Worm (Caenorhabditis elegans) whole organism, L2 larva: ENCODE measurements around the gene chhy-1.

Experiments
- C34F6.9 ChIP-seq: fragments of 150-350 bp; optimal IDR thresholded peaks from 2 replicates; lab custom pipeline; 2014; ENCODE audit warnings: missing biosample characterization, missing genetic modification characterization
- F13H6.1 ChIP-seq: sonication (generic microtip); optimal IDR thresholded peaks from 2 replicates; lab custom pipeline; 2016; ENCODE audit warnings: missing genetic modification characterization, missing compliant biosample characterization
- R02D3.7 ChIP-seq: fragments of 150-350 bp; optimal IDR thresholded peaks from 2 replicates; lab custom pipeline; 2014; ENCODE audit warnings: missing biosample characterization, missing genetic modification characterization
- Y55F3AM.14 ChIP-seq: fragments of 200-800 bp; sonication (Bioruptor generic); optimal IDR thresholded peaks from 2 replicates; lab custom pipeline; 2018; ENCODE audit warnings: mild to moderate bottlenecking, missing genetic modification characterization, missing compliant biosample characterization
- ZK546.5 ChIP-seq: sonication (generic microtip); optimal IDR thresholded peaks from 2 replicates; lab custom pipeline; 2017; ENCODE audit warnings: missing biosample characterization, missing genetic modification characterization
- alr-1 ChIP-seq: fragments of 150-350 bp; optimal IDR thresholded peaks from 2 replicates; lab custom pipeline; 2014; ENCODE audit warnings: missing biosample characterization, missing genetic modification characterization
- aly-2 ChIP-seq: fragments of 150-350 bp; optimal IDR thresholded peaks from 2 replicates; lab custom pipeline; 2014; ENCODE audit warnings: missing biosample characterization, missing genetic modification characterization
- ama-1 ChIP-seq: fragments of 150-350 bp; optimal IDR thresholded peaks from 2 replicates; lab custom pipeline; 2018; ENCODE audit warnings: inconsistent platforms
- blmp-1 ChIP-seq: sonication (generic microtip); optimal IDR thresholded peaks from 2 replicates; lab custom pipeline; 2017; ENCODE audit warnings: missing genetic modification characterization, mild to moderate bottlenecking, missing compliant biosample characterization, antibody characterized with exemption, moderate library complexity; ENCODE audit not compliant: insufficient read depth
- ceh-16 ChIP-seq: fragments of 150-350 bp; optimal IDR thresholded peaks from 2 replicates; lab custom pipeline; 2014; ENCODE audit warnings: missing biosample characterization, missing genetic modification characterization
- ceh-82 ChIP-seq: fragments of 150-350 bp; optimal IDR thresholded peaks from 2 replicates; lab custom pipeline; 2014; ENCODE audit warnings: missing biosample characterization, missing genetic modification characterization
- crh-2 ChIP-seq: sonication (generic microtip); optimal IDR thresholded peaks from 2 replicates; lab custom pipeline; 2017; ENCODE audit warnings: missing biosample characterization, missing genetic modification characterization
- dmd-4 ChIP-seq: sonication (generic microtip); optimal IDR thresholded peaks from 2 replicates; lab custom pipeline; 2017; ENCODE audit warnings: missing biosample characterization, missing genetic modification characterization
- egl-27 ChIP-seq: sonication (generic microtip); optimal IDR thresholded peaks from 3 replicates; lab custom pipeline; 2017; ENCODE audit warnings: missing biosample characterization, missing genetic modification reagents, missing genetic modification characterization
- elt-3 ChIP-seq: sonication (generic microtip); optimal IDR thresholded peaks from 2 replicates; lab custom pipeline; 2017; ENCODE audit warnings: missing biosample characterization, missing genetic modification characterization
- fos-1 ChIP-seq: fragments of 150-350 bp; optimal IDR thresholded peaks from 2 replicates; lab custom pipeline; 2014; ENCODE audit warnings: missing biosample characterization, missing genetic modification characterization
- lin-11 ChIP-seq: fragments of 150-350 bp; sonication (generic microtip); optimal IDR thresholded peaks from 2 replicates; lab custom pipeline; 2014; ENCODE audit warnings: missing biosample characterization, missing genetic modification characterization, inconsistent platforms, mixed read lengths
- lin-13 ChIP-seq: fragments of 150-350 bp; optimal IDR thresholded peaks from 2 replicates; lab custom pipeline; 2014; ENCODE audit warnings: missing biosample characterization, missing genetic modification reagents, missing genetic modification characterization
- lin-39 ChIP-seq: fragments of 150-350 bp; optimal IDR thresholded peaks from 2 replicates; lab custom pipeline; 2014; ENCODE audit warnings: missing biosample characterization, missing genetic modification reagents, missing genetic modification characterization
- mab-5 ChIP-seq: fragments of 150-350 bp; optimal IDR thresholded peaks from 2 replicates; lab custom pipeline; 2014; ENCODE audit warnings: missing biosample characterization, missing genetic modification characterization
- mbf-1 ChIP-seq: sonication (generic microtip); optimal IDR thresholded peaks from 2 replicates; lab custom pipeline; 2017; ENCODE audit warnings: missing biosample characterization, missing genetic modification characterization
- mdl-1 ChIP-seq, 2 experiments: fragments of 150-350 bp in 1 of 2; sonication (generic microtip) in 1 of 2; optimal IDR thresholded peaks; 2 replicates each; lab custom pipeline; 2017; ENCODE audit warnings: missing biosample characterization in 2 of 2, missing genetic modification characterization in 2 of 2
- nhr-10 ChIP-seq: sonication (generic microtip); optimal IDR thresholded peaks from 2 replicates; lab custom pipeline; 2017; ENCODE audit warnings: missing biosample characterization, missing genetic modification characterization
- nhr-11 ChIP-seq: fragments of 150-350 bp; optimal IDR thresholded peaks from 2 replicates; lab custom pipeline; 2014; ENCODE audit warnings: missing biosample characterization, missing genetic modification characterization
- nhr-12 ChIP-seq: fragments of 150-350 bp; optimal IDR thresholded peaks from 2 replicates; lab custom pipeline; 2014; ENCODE audit warnings: missing biosample characterization, missing genetic modification characterization
- nhr-129 ChIP-seq: fragments of 150-350 bp; optimal IDR thresholded peaks from 2 replicates; lab custom pipeline; 2014; ENCODE audit warnings: missing biosample characterization, missing genetic modification characterization
- nhr-21 ChIP-seq: fragments of 150-350 bp; optimal IDR thresholded peaks from 2 replicates; lab custom pipeline; 2014; ENCODE audit warnings: missing biosample characterization, missing genetic modification characterization
- nhr-23 ChIP-seq: fragments of 150-350 bp; optimal IDR thresholded peaks from 2 replicates; lab custom pipeline; 2014; ENCODE audit warnings: missing biosample characterization, missing genetic modification reagents, missing genetic modification characterization
- nhr-237 ChIP-seq: fragments of 150-350 bp; optimal IDR thresholded peaks from 2 replicates; lab custom pipeline; 2014; ENCODE audit warnings: missing biosample characterization, missing genetic modification characterization
- nhr-25 ChIP-seq: fragments of 150-350 bp; sonication (generic microtip); optimal IDR thresholded peaks from 3 replicates; lab custom pipeline; 2014; ENCODE audit warnings: missing biosample characterization, missing genetic modification characterization
- nhr-6 ChIP-seq: fragments of 150-350 bp; optimal IDR thresholded peaks from 2 replicates; lab custom pipeline; 2014; ENCODE audit warnings: missing biosample characterization, missing genetic modification characterization
- nhr-77 ChIP-seq: fragments of 150-350 bp; optimal IDR thresholded peaks from 2 replicates; lab custom pipeline; 2014; ENCODE audit warnings: missing biosample characterization, missing genetic modification characterization
- peb-1 ChIP-seq: fragments of 150-350 bp; optimal IDR thresholded peaks from 2 replicates; lab custom pipeline; 2014; ENCODE audit warnings: missing biosample characterization, missing genetic modification characterization
- sem-4 ChIP-seq: fragments of 150-350 bp; optimal IDR thresholded peaks from 2 replicates; lab custom pipeline; 2014; ENCODE audit warnings: missing biosample characterization, missing genetic modification reagents, missing genetic modification characterization
- skn-1 ChIP-seq: sonication (generic microtip); optimal IDR thresholded peaks from 2 replicates; lab custom pipeline; 2017; ENCODE audit warnings: missing biosample characterization, missing genetic modification characterization
- sma-9 ChIP-seq, 2 experiments: fragments of 150-350 bp in 1 of 2; sonication (generic microtip) in 1 of 2; optimal IDR thresholded peaks; 2 replicates each; lab custom pipeline; 2014 to 2016; ENCODE audit warnings: missing genetic modification characterization in 2 of 2, mild to moderate bottlenecking in 1 of 2, missing biosample characterization in 1 of 2, missing compliant biosample characterization in 1 of 2, missing genetic modification reagents in 1 of 2, moderate library complexity in 1 of 2
- snpc-4 ChIP-seq: fragments of 150-350 bp; optimal IDR thresholded peaks from 2 replicates; lab custom pipeline; 2014; ENCODE audit warnings: missing biosample characterization, missing genetic modification characterization
- unc-55 ChIP-seq: fragments of 150-350 bp; sonication (generic microtip); optimal IDR thresholded peaks from 3 replicates; lab custom pipeline; 2014; ENCODE audit warnings: missing biosample characterization, missing genetic modification reagents, missing genetic modification characterization
- unc-62 ChIP-seq: fragments of 150-350 bp; optimal IDR thresholded peaks from 2 replicates; lab custom pipeline; 2014; ENCODE audit warnings: missing biosample characterization, missing genetic modification reagents, missing genetic modification characterization
- zag-1 ChIP-seq: fragments of 150-350 bp; optimal IDR thresholded peaks from 2 replicates; lab custom pipeline; 2014; ENCODE audit warnings: missing biosample characterization, missing genetic modification characterization
- ztf-1 ChIP-seq: fragments of 200-800 bp; sonication (Bioruptor generic); conservative IDR thresholded peaks from 2 replicates; pipeline ENCODE4 v1.3.6; 2022; ENCODE audit warnings: missing genetic modification characterization, missing compliant biosample characterization
- ztf-11 ChIP-seq: sonication (generic microtip); optimal IDR thresholded peaks from 2 replicates; lab custom pipeline; 2017; ENCODE audit warnings: missing biosample characterization, missing genetic modification characterization
- ztf-4 ChIP-seq: fragments of 150-350 bp; optimal IDR thresholded peaks from 2 replicates; lab custom pipeline; 2014; ENCODE audit warnings: missing biosample characterization, missing genetic modification characterization

chhy-1 gene

DNA sequence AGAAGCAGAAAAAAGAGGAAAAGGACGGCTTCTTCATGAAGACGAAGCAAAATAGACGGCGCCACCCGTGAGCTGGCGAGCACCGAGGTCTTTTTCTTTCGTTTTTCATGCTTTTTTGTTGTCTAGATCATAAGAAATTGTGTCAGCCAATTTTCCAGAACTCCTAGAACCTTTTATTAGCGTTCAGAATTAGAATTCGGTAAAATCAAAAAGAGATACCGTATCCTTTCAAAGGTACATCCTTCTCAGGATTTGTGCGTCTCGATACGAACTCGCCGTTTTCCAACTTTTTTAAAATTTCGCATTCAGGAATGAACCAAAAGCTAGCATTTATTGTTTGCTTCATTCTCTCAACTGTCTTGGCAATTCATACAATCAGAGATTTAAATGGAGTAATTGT lies 44.4 kb downstream of the chhy-1 start, which contains the start of gene F54C9.7:
Gene F54C9.7 (plus strand): TSS at position 301 of the 400 bp plus-strand sequence.
- TF ChIP-seq mab-5 (tag; lab: Kevin White, UChicago) (no peak), unc-55 (GFP tag; lab: Kevin White, UChicago) (peak; percentile 26), aly-2 (tag; lab: Kevin White, UChicago) (no peak)

DNA sequence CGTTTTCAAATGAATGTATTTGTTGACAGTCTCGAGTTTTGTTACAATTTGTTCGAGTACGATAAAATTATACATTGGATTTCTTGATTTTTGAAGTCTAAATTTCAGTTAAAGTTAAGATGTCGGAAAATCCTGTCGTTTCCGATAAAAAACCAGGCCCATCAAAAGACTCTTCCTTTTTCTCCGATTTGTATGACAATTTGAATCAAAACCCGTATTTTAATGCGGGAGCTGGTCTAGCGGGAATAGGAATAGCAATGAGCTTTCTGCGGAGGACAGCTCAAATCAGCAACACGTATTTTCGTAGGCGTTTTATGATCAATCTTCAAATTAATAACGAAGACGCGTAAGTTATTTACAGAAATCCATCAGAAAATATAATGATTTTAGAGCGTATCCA lies 46.4 kb downstream of the chhy-1 start, which contains the start of gene bcs-1:
Gene bcs-1 (plus strand): TSS at position 109 of the 400 bp plus-strand sequence.
- TF ChIP-seq nhr-237 (tag; lab: Kevin White, UChicago) (no peak), ztf-11 (tag; lab: Kevin White, UChicago) (no peak), unc-62 (GFP tag; lab: Kevin White, UChicago) (no peak), ceh-16 (tag; lab: Kevin White, UChicago) (no peak), ztf-4 (tag; lab: Kevin White, UChicago) (no peak), blmp-1 (tag; lab: Kevin White, UChicago) (no peak), nhr-21 (tag; lab: Kevin White, UChicago) (no peak), mab-5 (tag; lab: Kevin White, UChicago) (no peak), lin-11 (no peak), aly-2 (tag; lab: Kevin White, UChicago) (no peak), lin-39 (no peak), dmd-4 (no peak), snpc-4 (tag; lab: Kevin White, UChicago) (no peak), nhr-25 (tag; lab: Kevin White, UChicago) (no peak), C34F6.9 (tag; lab: Kevin White, UChicago) (no peak), nhr-11 (tag; lab: Kevin White, UChicago) (no peak), nhr-10 (no peak), alr-1 (tag; lab: Kevin White, UChicago) (no peak)

DNA sequence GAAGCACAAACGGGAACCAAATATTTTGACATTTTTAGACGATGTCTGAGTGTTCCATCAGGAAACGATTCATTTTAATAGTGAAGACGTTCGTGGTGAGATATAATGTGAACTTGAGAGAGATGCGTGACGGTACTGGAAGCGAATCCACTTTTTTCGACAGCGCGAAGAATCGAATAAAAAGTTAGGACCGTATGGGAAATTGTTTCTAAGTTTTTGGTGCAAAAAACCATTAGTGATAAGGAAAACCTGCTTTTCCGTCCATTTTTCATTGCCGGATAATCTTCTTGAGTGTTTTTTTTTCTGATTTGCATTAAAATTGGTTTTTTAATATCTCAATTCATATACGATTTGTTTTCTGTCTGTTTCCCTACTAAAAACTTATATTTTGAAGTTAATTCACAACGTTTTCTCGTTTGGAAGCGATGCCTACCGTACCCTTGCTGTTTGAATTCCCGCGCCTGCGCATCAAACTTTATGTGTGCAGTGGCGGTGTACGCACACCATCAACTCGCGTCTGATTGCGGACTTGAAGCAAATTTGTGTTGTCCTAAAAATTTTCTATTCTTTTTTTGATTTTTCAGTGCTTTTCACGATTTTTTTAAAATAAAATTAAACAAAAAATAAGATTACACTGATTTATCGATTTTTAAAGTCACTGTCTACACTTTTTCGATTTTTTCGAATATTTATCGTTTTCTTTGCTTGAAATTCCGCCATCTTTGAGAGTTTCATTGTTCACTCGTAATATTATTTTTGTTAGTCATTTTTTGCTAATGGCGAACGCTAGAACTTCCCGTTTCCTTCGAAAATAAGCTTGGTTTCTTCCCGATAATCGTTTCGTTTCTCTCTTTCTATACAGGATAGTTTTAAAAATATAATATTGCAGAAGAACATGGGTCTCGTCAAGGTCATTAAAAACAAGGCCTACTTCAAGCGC lies 48.1 kb downstream of the chhy-1 start, which contains the start of the genes col-38 and rpl-5:
Gene col-38 (minus strand): TSS at position 51 of the 940 bp plus-strand sequence.
Gene rpl-5 (plus strand): TSS at position 890 of the 940 bp plus-strand sequence.
- peak; percentile 71 for TF ChIP-seq nhr-6
- TF ChIP-seq dmd-4, result no peak
- TF ChIP-seq elt-3 (tag; lab: Kevin White, UChicago), result no peak
- peak; percentile 15 for TF ChIP-seq Y55F3AM.14
- peak; percentile 78 for TF ChIP-seq ama-1 (lab: Kevin White, UChicago)
- TF ChIP-seq nhr-237 (tag; lab: Kevin White, UChicago), result peak; percentile 38
- no peak for TF ChIP-seq nhr-23 (tag; lab: Kevin White, UChicago)
- TF ChIP-seq alr-1 (tag; lab: Kevin White, UChicago), result no peak
- no peak for TF ChIP-seq lin-39
- TF ChIP-seq peb-1, result no peak
- TF ChIP-seq mdl-1 (tag; optimal IDR thresholded peaks at IDR 0.05; lab: Kevin White, UChicago), result peak in 1 of 2 experiments; percentile 51
- peak; percentile 5 for TF ChIP-seq R02D3.7 (tag; lab: Kevin White, UChicago)
- TF ChIP-seq lin-13 (GFP tag; lab: Kevin White, UChicago), result peak; percentile 88
- peak; percentile 74 for TF ChIP-seq sem-4 (tag; lab: Kevin White, UChicago)
- peak; percentile 92 for TF ChIP-seq nhr-129 (tag; lab: Kevin White, UChicago)
- no peak for TF ChIP-seq ztf-11 (tag; lab: Kevin White, UChicago)
- peak; percentile 81 for TF ChIP-seq nhr-21 (tag; lab: Kevin White, UChicago)
- TF ChIP-seq mbf-1, result no peak
- peak; percentile 98 for TF ChIP-seq C34F6.9 (tag; lab: Kevin White, UChicago)
- no peak for TF ChIP-seq nhr-77 (tag; lab: Kevin White, UChicago)
- TF ChIP-seq unc-62 (GFP tag; lab: Kevin White, UChicago), result no peak
- TF ChIP-seq ceh-82 (tag; lab: Kevin White, UChicago), result no peak
- peak; percentile 96 for TF ChIP-seq crh-2 (tag; lab: Kevin White, UChicago)
- no peak for TF ChIP-seq aly-2 (tag; lab: Kevin White, UChicago)
- TF ChIP-seq unc-55 (GFP tag; lab: Kevin White, UChicago), result peak; percentile 97
- peak; percentile 71 for TF ChIP-seq zag-1 (tag; lab: Kevin White, UChicago)
- TF ChIP-seq snpc-4 (tag; lab: Kevin White, UChicago), result peak; percentile 80
- peak; percentile 96 for TF ChIP-seq ZK546.5
- peak; percentile 95 for TF ChIP-seq lin-11
- TF ChIP-seq nhr-11 (tag; lab: Kevin White, UChicago), result no peak
- peak; percentile 33 for TF ChIP-seq blmp-1 (tag; lab: Kevin White, UChicago)
- no peak for TF ChIP-seq skn-1 (tag; lab: Kevin White, UChicago)
- TF ChIP-seq nhr-12 (tag; lab: Kevin White, UChicago), result peak; percentile 52
- TF ChIP-seq ceh-16 (tag; lab: Kevin White, UChicago), result peak; percentile 66
- TF ChIP-seq nhr-10, result no peak
- peak; percentile 81 for TF ChIP-seq fos-1 (tag; lab: Kevin White, UChicago)
- TF ChIP-seq egl-27, result no peak
- peak; percentile 88 for TF ChIP-seq F13H6.1 (tag; lab: Kevin White, UChicago)
- TF ChIP-seq sma-9 (GFP tag; optimal IDR thresholded peaks at IDR 0.05; lab: Kevin White, UChicago), result peak; percentile 79
- TF ChIP-seq sma-9 (tag; optimal IDR thresholded peaks at IDR 0.05; lab: Kevin White, UChicago), result no peak
- peak; percentile 87 for TF ChIP-seq nhr-25 (tag; lab: Kevin White, UChicago)
- peak; percentile 71 for TF ChIP-seq ztf-4 (tag; lab: Kevin White, UChicago)
- no peak for TF ChIP-seq ztf-1 (GFP tag; lab: Robert Waterston, UW)
